Worm (Caenorhabditis elegans) whole organism, mixed stage, embryonic: ENCODE measurements around the gene nhr-72.
A peak's percentile ranks its signal among the peaks of the same experiment; 100 is the strongest.

Experiments
- M03D4.4 ChIP-seq: sonication (generic microtip); optimal IDR thresholded peaks from 2 replicates; lab custom pipeline; 2017; ENCODE audit warnings: mild to moderate bottlenecking, missing genetic modification characterization, missing compliant biosample characterization
- bed-3 ChIP-seq: fragments of 200-800 bp; sonication (Bioruptor generic); optimal IDR thresholded peaks from 3 replicates; lab custom pipeline; 2018; ENCODE audit warnings: mild to moderate bottlenecking, missing genetic modification characterization, moderate library complexity, missing compliant biosample characterization
- blmp-1 ChIP-seq: fragments of 150-350 bp; optimal IDR thresholded peaks from 2 replicates; lab custom pipeline; 2014; ENCODE audit warnings: missing biosample characterization, missing genetic modification characterization
- ceh-39 ChIP-seq: fragments of 150-350 bp; optimal IDR thresholded peaks from 2 replicates; lab custom pipeline; 2014; ENCODE audit warnings: missing biosample characterization, missing genetic modification characterization
- ceh-43 ChIP-seq: fragments of 200-800 bp; sonication (Bioruptor generic); optimal IDR thresholded peaks from 2 replicates; lab custom pipeline; 2018; ENCODE audit warnings: mild to moderate bottlenecking, missing genetic modification characterization, moderate library complexity, missing compliant biosample characterization
- ceh-83 ChIP-seq: fragments of 200-800 bp; sonication (Bioruptor generic); optimal IDR thresholded peaks from 2 replicates; lab custom pipeline; 2018; ENCODE audit warnings: mild to moderate bottlenecking, missing genetic modification characterization, missing compliant biosample characterization
- ces-1 ChIP-seq: fragments of 150-350 bp; optimal IDR thresholded peaks from 2 replicates; lab custom pipeline; 2014; ENCODE audit warnings: missing biosample characterization, missing genetic modification reagents, missing genetic modification characterization
- cnd-1 ChIP-seq: fragments of 200-800 bp; sonication (Bioruptor generic); optimal IDR thresholded peaks from 2 replicates; lab custom pipeline; 2018; ENCODE audit warnings: mild to moderate bottlenecking, missing genetic modification characterization, missing compliant biosample characterization
- elt-1 ChIP-seq: sonication (generic microtip); optimal IDR thresholded peaks from 2 replicates; lab custom pipeline; 2017; ENCODE audit warnings: missing genetic modification characterization, mild to moderate bottlenecking, missing compliant biosample characterization, antibody characterized with exemption, moderate library complexity, borderline replicate concordance; ENCODE audit not compliant: insufficient read depth
- elt-3 ChIP-seq: fragments of 150-350 bp; optimal IDR thresholded peaks from 2 replicates; lab custom pipeline; 2014; ENCODE audit warnings: missing biosample characterization, missing genetic modification characterization
- flh-1 ChIP-seq: fragments of 200-800 bp; sonication (Bioruptor generic); optimal IDR thresholded peaks from 2 replicates; lab custom pipeline; 2018; ENCODE audit warnings: mild to moderate bottlenecking, missing genetic modification characterization, moderate library complexity, missing compliant biosample characterization
- ham-2 ChIP-seq: fragments of 200-800 bp; sonication (Bioruptor generic); optimal IDR thresholded peaks from 2 replicates; lab custom pipeline; 2018; ENCODE audit warnings: mild to moderate bottlenecking, missing genetic modification characterization, missing compliant biosample characterization
- hlh-1 ChIP-seq: fragments of 150-350 bp; optimal IDR thresholded peaks from 2 replicates; lab custom pipeline; 2014; ENCODE audit warnings: missing biosample characterization, missing genetic modification reagents, missing genetic modification characterization
- lin-32 ChIP-seq: fragments of 200-800 bp; sonication (Bioruptor generic); optimal IDR thresholded peaks from 2 replicates; lab custom pipeline; 2018; ENCODE audit warnings: mild to moderate bottlenecking, missing genetic modification characterization, missing compliant biosample characterization
- lsy-2 ChIP-seq: fragments of 150-350 bp; optimal IDR thresholded peaks from 2 replicates; lab custom pipeline; 2014; ENCODE audit warnings: missing biosample characterization, missing genetic modification characterization
- mep-1 ChIP-seq: fragments of 150-350 bp; optimal IDR thresholded peaks from 2 replicates; lab custom pipeline; 2017; ENCODE audit warnings: missing biosample characterization, missing genetic modification reagents, missing genetic modification characterization, inconsistent platforms
- mls-2 ChIP-seq: sonication (generic microtip); optimal IDR thresholded peaks from 2 replicates; lab custom pipeline; 2016; ENCODE audit warnings: mild to moderate bottlenecking, missing genetic modification characterization, moderate library complexity, missing compliant biosample characterization
- nhr-12 ChIP-seq: fragments of 150-350 bp; optimal IDR thresholded peaks from 2 replicates; lab custom pipeline; 2014; ENCODE audit warnings: missing biosample characterization, missing genetic modification characterization
- nhr-2 ChIP-seq: fragments of 150-350 bp; optimal IDR thresholded peaks from 2 replicates; lab custom pipeline; 2014; ENCODE audit warnings: missing biosample characterization, missing genetic modification characterization
- nhr-237 ChIP-seq: fragments of 150-350 bp; optimal IDR thresholded peaks from 2 replicates; lab custom pipeline; 2014; ENCODE audit warnings: missing biosample characterization, missing genetic modification characterization
- nhr-28 ChIP-seq: fragments of 150-350 bp; optimal IDR thresholded peaks from 2 replicates; lab custom pipeline; 2014; ENCODE audit warnings: missing biosample characterization, missing genetic modification characterization
- nhr-76 ChIP-seq: sonication (generic microtip); optimal IDR thresholded peaks from 2 replicates; lab custom pipeline; 2017; ENCODE audit warnings: missing biosample characterization, missing genetic modification characterization
- pha-4 ChIP-seq: fragments of 150-350 bp; optimal IDR thresholded peaks from 2 replicates; lab custom pipeline; 2018; ENCODE audit warnings: missing biosample characterization, missing genetic modification reagents, missing genetic modification characterization
- sem-2 ChIP-seq: fragments of 200-800 bp; sonication (Bioruptor generic); optimal IDR thresholded peaks from 2 replicates; lab custom pipeline; 2018; ENCODE audit warnings: mild to moderate bottlenecking, missing genetic modification characterization, missing compliant biosample characterization
- sptf-1 ChIP-seq: sonication (generic microtip); optimal IDR thresholded peaks from 2 replicates; lab custom pipeline; 2017; ENCODE audit warnings: mild to moderate bottlenecking, missing genetic modification characterization, moderate library complexity, missing compliant biosample characterization
- tbx-8 ChIP-seq: fragments of 200-800 bp; sonication (Bioruptor generic); optimal IDR thresholded peaks from 2 replicates; lab custom pipeline; 2018; ENCODE audit warnings: mild to moderate bottlenecking, missing genetic modification characterization, moderate library complexity, missing compliant biosample characterization
- unc-120 ChIP-seq: sonication (generic microtip); optimal IDR thresholded peaks from 2 replicates; lab custom pipeline; 2017; ENCODE audit warnings: missing genetic modification characterization, missing compliant biosample characterization; ENCODE audit not compliant: poor library complexity, severe bottlenecking
- unc-39 ChIP-seq: fragments of 150-350 bp; optimal IDR thresholded peaks from 2 replicates; lab custom pipeline; 2014; ENCODE audit warnings: missing biosample characterization, missing genetic modification characterization
- unc-62 ChIP-seq: fragments of 150-350 bp; optimal IDR thresholded peaks from 2 replicates; lab custom pipeline; 2014; ENCODE audit warnings: missing biosample characterization, missing genetic modification reagents, missing genetic modification characterization
- zip-8 ChIP-seq: fragments of 150-350 bp; optimal IDR thresholded peaks from 2 replicates; lab custom pipeline; 2014; ENCODE audit warnings: missing biosample characterization, missing genetic modification characterization

Gene nhr-72

DNA sequence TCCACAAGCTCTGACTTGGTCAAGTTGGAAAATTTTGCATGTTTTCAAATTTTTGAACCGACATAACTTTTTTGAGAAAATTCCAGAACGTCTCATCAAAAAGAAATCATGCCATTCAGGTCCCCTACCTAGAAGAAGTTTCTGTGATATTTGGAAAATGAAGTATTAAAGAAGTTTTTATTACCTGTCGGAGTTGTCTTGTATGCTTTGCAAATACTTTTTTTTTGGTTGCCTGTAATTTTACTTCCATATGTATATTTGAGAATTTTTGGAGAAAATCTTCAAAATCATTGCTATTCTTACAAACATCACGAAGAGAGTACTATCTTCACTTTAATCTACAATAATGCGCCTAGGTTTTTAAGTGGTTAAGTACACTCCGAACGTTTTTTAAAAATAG, at the start of gene nhr-72:
nhr-72 (minus strand) TSS at position 101 of the 400 bp plus-strand sequence.
- TF ChIP-seq lin-32 (GFP tag; lab: Kevin White, UChicago) (no peak), ham-2 (GFP tag; lab: Kevin White, UChicago) (no peak), ceh-43 (GFP tag; lab: Kevin White, UChicago) (no peak), zip-8 (no peak), hlh-1 (tag; lab: Kevin White, UChicago) (no peak)
- TF ChIP-seq, all 35 proteins: peak for 0

DNA sequence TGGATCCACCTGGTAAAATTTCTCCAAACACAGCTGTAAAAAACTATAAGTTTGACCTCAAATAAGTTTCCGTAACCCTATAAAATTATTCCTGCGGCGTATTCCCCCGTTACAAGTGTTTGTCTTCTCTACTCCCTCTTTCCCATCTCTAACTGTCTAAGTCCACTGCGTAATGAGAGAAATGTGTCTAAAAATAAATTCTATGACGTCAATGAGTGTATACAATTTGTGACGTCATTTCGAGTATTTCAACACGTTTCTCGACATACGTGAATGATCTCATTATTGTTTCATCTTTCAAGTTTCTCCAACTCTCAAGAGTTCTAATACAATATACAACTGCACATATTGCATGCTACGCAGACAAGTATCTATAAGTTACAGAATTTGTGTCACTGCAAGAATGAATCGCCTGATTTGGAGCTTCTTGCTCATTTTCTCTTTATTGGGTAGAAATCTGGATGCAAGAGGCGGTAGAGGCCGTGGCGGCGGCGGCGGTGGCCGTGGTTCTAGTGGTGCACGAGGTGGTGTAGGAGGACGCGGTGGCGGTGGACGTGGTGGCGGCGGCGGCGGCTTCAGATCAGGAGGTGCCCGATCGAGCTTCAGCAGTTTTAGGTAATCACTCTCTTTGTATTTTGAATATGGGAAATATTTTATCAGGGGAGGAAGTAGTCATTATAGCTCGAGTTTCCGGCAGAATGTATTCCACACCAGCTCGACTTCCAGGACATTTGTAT, 47.4 kb upstream of the nhr-72 start, which contains the start of gene F53C3.6:
F53C3.6 (plus strand) TSS at position 385 of the 737 bp plus-strand sequence.
- TF ChIP-seq nhr-237 (tag; lab: Kevin White, UChicago) (peak; percentile 23), nhr-28 (tag; lab: Kevin White, UChicago) (no peak), M03D4.4 (no peak), ceh-83 (GFP tag; lab: Kevin White, UChicago) (peak; percentile 48), flh-1 (GFP tag; lab: Kevin White, UChicago) (no peak), ham-2 (GFP tag; lab: Kevin White, UChicago) (no peak), unc-62 (GFP tag; lab: Kevin White, UChicago) (peak; percentile 81), elt-3 (tag; lab: Kevin White, UChicago) (no peak), nhr-2 (tag; lab: Kevin White, UChicago) (peak; percentile 29), mep-1 (no peak), sem-2 (GFP tag; lab: Kevin White, UChicago) (no peak), nhr-12 (tag; lab: Kevin White, UChicago) (no peak), zip-8 (peak; percentile 64), elt-1 (no peak), mls-2 (tag; lab: Kevin White, UChicago) (no peak), hlh-1 (tag; lab: Kevin White, UChicago) (no peak), unc-39 (tag; lab: Kevin White, UChicago) (no peak), ces-1 (GFP tag; lab: Kevin White, UChicago) (peak; percentile 94)

DNA sequence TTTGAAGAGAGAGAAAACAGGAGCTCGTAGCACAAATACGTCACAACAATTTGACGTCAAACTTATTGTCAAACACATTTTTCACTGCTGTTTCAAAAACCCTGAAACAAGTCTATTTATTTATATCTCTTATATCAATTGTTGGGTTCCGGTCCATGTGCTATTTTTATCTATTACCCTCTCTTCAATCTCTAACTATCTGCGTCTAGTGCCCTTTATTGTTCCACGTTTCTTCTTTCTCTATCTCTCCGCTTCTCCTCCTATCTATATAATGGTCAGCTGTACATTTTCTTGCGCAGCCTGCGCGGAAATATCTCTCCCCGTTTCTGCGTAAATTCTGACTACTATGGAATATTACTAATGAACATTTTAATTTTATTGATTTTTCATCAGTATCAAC, 46.4 kb upstream of the nhr-72 start:
- TF ChIP-seq lsy-2: peak; percentile 14
- peak; percentile 37 for TF ChIP-seq ceh-39 (tag; lab: Kevin White, UChicago)
- TF ChIP-seq mls-2 (tag; lab: Kevin White, UChicago): peak; percentile 10
- TF ChIP-seq unc-39 (tag; lab: Kevin White, UChicago): no peak
- TF ChIP-seq elt-1: no peak
- no peak for TF ChIP-seq nhr-76 (tag; lab: Kevin White, UChicago)
- no peak for TF ChIP-seq sptf-1 (tag; lab: Kevin White, UChicago)
- TF ChIP-seq sem-2 (GFP tag; lab: Kevin White, UChicago): no peak
- TF ChIP-seq ces-1 (GFP tag; lab: Kevin White, UChicago): peak; percentile 88
- TF ChIP-seq nhr-28 (tag; lab: Kevin White, UChicago): no peak
- TF ChIP-seq cnd-1: no peak
- TF ChIP-seq hlh-1 (tag; lab: Kevin White, UChicago): peak; percentile 72
- peak; percentile 38 for TF ChIP-seq pha-4 (tag; lab: Kevin White, UChicago)
- TF ChIP-seq unc-120 (tag; lab: Kevin White, UChicago): peak; percentile 54
- TF ChIP-seq nhr-237 (tag; lab: Kevin White, UChicago): peak; percentile 69
- TF ChIP-seq ham-2 (GFP tag; lab: Kevin White, UChicago): peak; percentile 22
- TF ChIP-seq elt-3 (tag; lab: Kevin White, UChicago): peak; percentile 34
- no peak for TF ChIP-seq ceh-83 (GFP tag; lab: Kevin White, UChicago)
- peak; percentile 24 for TF ChIP-seq unc-62 (GFP tag; lab: Kevin White, UChicago)
- TF ChIP-seq, all 35 proteins: peak for 11

ce11 chrII:3894755-3895154, 44.2 kb upstream of the nhr-72 start, which contains the start of gene F53C3.7:
Gene F53C3.7, plus strand, starts transcription at chrII:3895055.
- no peak for TF ChIP-seq cnd-1
- TF ChIP-seq bed-3: no peak
- TF ChIP-seq nhr-237 (tag; lab: Kevin White, UChicago): no peak
- TF ChIP-seq sptf-1 (tag; lab: Kevin White, UChicago): no peak
- no peak for TF ChIP-seq ceh-43 (GFP tag; lab: Kevin White, UChicago)
- no peak for TF ChIP-seq unc-62 (GFP tag; lab: Kevin White, UChicago)
- TF ChIP-seq nhr-2 (tag; lab: Kevin White, UChicago): no peak
- TF ChIP-seq mls-2 (tag; lab: Kevin White, UChicago): no peak
- no peak for TF ChIP-seq tbx-8
- no peak for TF ChIP-seq blmp-1 (tag; lab: Kevin White, UChicago)
- TF ChIP-seq, all 35 proteins: peak for 0
